Fruit fly (Drosophila melanogaster) whole organism: Measurements from ENCODE around the gene Dnaaf4.

ENCODE experiments used
- CG8478 ChIP-seq: fragments of >200 bp; optimal IDR thresholded peaks from 2 replicates; lab custom pipeline; 2018; ENCODE audit warnings: inconsistent platforms
- Dll ChIP-seq: fragments of >200 bp; optimal IDR thresholded peaks from 2 replicates; lab custom pipeline; 2017
- EcR ChIP-seq, 2 experiments: fragments of >200 bp; optimal IDR thresholded peaks; 2 replicates each; lab custom pipeline; 2017; ENCODE audit warnings: missing biosample characterization in 2 of 2, missing genetic modification characterization in 2 of 2, missing genetic modification reagents in 2 of 2
- pan ChIP-seq: fragments of >200 bp; optimal IDR thresholded peaks from 2 replicates; lab custom pipeline; 2017
- psq ChIP-seq: fragments of >200 bp; optimal IDR thresholded peaks from 2 replicates; lab custom pipeline; 2017
- usp ChIP-seq: fragments of >200 bp; optimal IDR thresholded peaks from 2 replicates; lab custom pipeline; 2017; ENCODE audit warnings: missing biosample characterization, missing genetic modification characterization, mixed read lengths

dm6 chr2L:11168684-11169549, 47.4 kb upstream of the Dnaaf4 start:
- TF ChIP-seq EcR (GFP tag; optimal IDR thresholded peaks at IDR 0.05; lab: Kevin White, UChicago) (peak in 1 of 2 experiments; percentile 62), usp (GFP tag; lab: Kevin White, UChicago) (no peak), psq (no peak), Dll (lab: Kevin White, UChicago) (no peak), CG8478 (lab: Kevin White, UChicago) (no peak), pan (lab: Kevin White, UChicago) (no peak)
